Worm (Caenorhabditis elegans) whole organism, L4/young adult: ENCODE results near the gene alfa-1.

ENCODE experiments used
- W03F9.2 ChIP-seq: fragments of 150-350 bp; optimal IDR thresholded peaks from 2 replicates; lab custom pipeline; 2014; ENCODE audit warnings: missing biosample characterization, missing genetic modification characterization
- dao-5 ChIP-seq: sonication (generic microtip); optimal IDR thresholded peaks from 2 replicates; lab custom pipeline; 2016; ENCODE audit warnings: missing genotype, missing genetic modification characterization, moderate library complexity, missing compliant biosample characterization

ce11 chrII:7678512-7678911, 16.2 kb upstream of the alfa-1 start:
- TF ChIP-seq W03F9.2, result no peak
- TF ChIP-seq dao-5 (tag; lab: Kevin White, UChicago), result no peak
